Fruit fly (Drosophila melanogaster) whole organism, embryonic: ENCODE measurements around the gene c12.2.

ENCODE experiments used
- CG10959 ChIP-seq: fragments of 200-800 bp; sonication (Bioruptor generic); IDR thresholded peaks from 2 replicates; pipeline ENCODE4 v1.3.6; 2022; ENCODE audit warnings: missing biosample characterization, missing genetic modification characterization
- CG11247 ChIP-seq: fragments of 200-800 bp; sonication (Bioruptor generic); IDR thresholded peaks from 2 replicates; pipeline ENCODE4 v1.3.6; 2022; ENCODE audit warnings: missing biosample characterization, missing genetic modification characterization
- CG11696 ChIP-seq: fragments of 200-800 bp; sonication (Bioruptor generic); IDR thresholded peaks from 2 replicates; pipeline ENCODE4 v1.3.6; 2022; ENCODE audit warnings: missing biosample characterization, missing genetic modification characterization
- CG12219 ChIP-seq: fragments of 200-800 bp; sonication (Bioruptor generic); optimal IDR thresholded peaks from 3 replicates; lab custom pipeline; 2018; ENCODE audit warnings: missing biosample characterization, mild to moderate bottlenecking, missing genetic modification characterization
- CG12659 ChIP-seq: fragments of 200-800 bp; sonication (Bioruptor generic); optimal IDR thresholded peaks from 3 replicates; lab custom pipeline; 2017; ENCODE audit warnings: mild to moderate bottlenecking, missing biosample characterization, missing genetic modification reagents, missing genetic modification characterization
- CG12744 ChIP-seq: fragments of 200-800 bp; sonication (Bioruptor generic); optimal IDR thresholded peaks from 2 replicates; lab custom pipeline; 2016; ENCODE audit warnings: missing biosample characterization, missing genetic modification characterization
- CG13296 ChIP-seq: fragments of 200-800 bp; sonication (Bioruptor generic); optimal IDR thresholded peaks from 3 replicates; lab custom pipeline; 2018; ENCODE audit warnings: missing biosample characterization, mild to moderate bottlenecking, missing genetic modification characterization
- CG13775 ChIP-seq: fragments of 200-800 bp; sonication (Bioruptor generic); optimal IDR thresholded peaks from 3 replicates; lab custom pipeline; 2017; ENCODE audit warnings: missing biosample characterization, mild to moderate bottlenecking, missing genetic modification characterization
- CG1529 ChIP-seq: fragments of 200-800 bp; sonication (Bioruptor generic); optimal IDR thresholded peaks from 3 replicates; lab custom pipeline; 2018; ENCODE audit warnings: missing biosample characterization, missing genetic modification characterization
- CG17912 ChIP-seq: fragments of 200-800 bp; sonication (Bioruptor generic); optimal IDR thresholded peaks from 2 replicates; lab custom pipeline; 2018; ENCODE audit warnings: missing biosample characterization, mild to moderate bottlenecking, missing genetic modification characterization
- CG2712 ChIP-seq: fragments of 200-800 bp; optimal IDR thresholded peaks from 3 replicates; lab custom pipeline; 2019; ENCODE audit warnings: missing biosample characterization, mild to moderate bottlenecking, missing genetic modification characterization, moderate library complexity
- CG30020 ChIP-seq: fragments of 200-800 bp; optimal IDR thresholded peaks from 2 replicates; lab custom pipeline; 2019; ENCODE audit warnings: missing biosample characterization, mild to moderate bottlenecking, missing genetic modification characterization, moderate library complexity
- CG32532 ChIP-seq: fragments of 200-800 bp; sonication (Bioruptor generic); IDR thresholded peaks from 2 replicates; pipeline ENCODE4 v1.3.6; 2022; ENCODE audit warnings: missing biosample characterization, missing genetic modification characterization
- CG33213 ChIP-seq: fragments of 200-800 bp; sonication (Bioruptor generic); optimal IDR thresholded peaks from 3 replicates; lab custom pipeline; 2016; ENCODE audit warnings: missing biosample characterization, missing genetic modification characterization
- CG3995 ChIP-seq: fragments of 200-800 bp; sonication (Bioruptor generic); optimal IDR thresholded peaks from 3 replicates; lab custom pipeline; 2016; ENCODE audit warnings: missing biosample characterization, missing genetic modification characterization
- CG4328 ChIP-seq: fragments of 200-800 bp; sonication (Bioruptor generic); optimal IDR thresholded peaks from 3 replicates; lab custom pipeline; 2017; ENCODE audit warnings: missing biosample characterization, missing genetic modification reagents, missing genetic modification characterization
- CG4617 ChIP-seq: fragments of 200-800 bp; sonication (Bioruptor generic); optimal IDR thresholded peaks from 3 replicates; lab custom pipeline; 2016; ENCODE audit warnings: missing biosample characterization, missing genetic modification characterization, borderline replicate concordance
- CG4707 ChIP-seq: fragments of 200-800 bp; sonication (Bioruptor generic); optimal IDR thresholded peaks from 2 replicates; lab custom pipeline; 2018; ENCODE audit warnings: missing biosample characterization, mild to moderate bottlenecking, missing genetic modification characterization, moderate library complexity
- CG5180 ChIP-seq: fragments of 200-800 bp; sonication (Bioruptor generic); optimal IDR thresholded peaks from 3 replicates; lab custom pipeline; 2017; ENCODE audit warnings: missing biosample characterization, missing genetic modification characterization, mild to moderate bottlenecking, moderate library complexity, missing genetic modification reagents
- CG6765 ChIP-seq: fragments of 200-800 bp; sonication (Bioruptor generic); optimal IDR thresholded peaks from 3 replicates; lab custom pipeline; 2017; ENCODE audit warnings: missing biosample characterization, mild to moderate bottlenecking, missing genetic modification characterization
- CG7839 ChIP-seq: fragments of 200-800 bp; sonication (Bioruptor generic); optimal IDR thresholded peaks from 3 replicates; lab custom pipeline; 2018; ENCODE audit warnings: missing biosample characterization, mild to moderate bottlenecking, missing genetic modification characterization, moderate library complexity
- CG8765 ChIP-seq: fragments of 200-800 bp; sonication (Bioruptor generic); IDR thresholded peaks from 2 replicates; pipeline ENCODE4 v1.3.6; 2022; ENCODE audit warnings: missing biosample characterization, missing genetic modification characterization
- CG9437 ChIP-seq: fragments of 200-800 bp; sonication (Bioruptor generic); optimal IDR thresholded peaks from 2 replicates; lab custom pipeline; 2018; ENCODE audit warnings: missing biosample characterization, mild to moderate bottlenecking, missing genetic modification characterization
- Doc3 ChIP-seq: fragments of 200-800 bp; sonication (Bioruptor generic); IDR thresholded peaks from 3 replicates; pipeline ENCODE4 v1.3.6; 2022; ENCODE audit warnings: missing biosample characterization, missing genetic modification characterization; ENCODE audit not compliant: partially characterized antibody
- Ets65A ChIP-seq: fragments of 200-800 bp; sonication (Bioruptor generic); peaks from one replicate; lab custom pipeline; 2016; ENCODE audit warnings: missing biosample characterization, missing genetic modification characterization
- H2.0 ChIP-seq: fragments of 200-800 bp; sonication (Bioruptor generic); IDR thresholded peaks from 2 replicates; pipeline ENCODE4 v1.3.6; 2022; ENCODE audit warnings: missing biosample characterization, missing genetic modification characterization
- HLH3B ChIP-seq: fragments of 200-800 bp; sonication (Bioruptor generic); IDR thresholded peaks from 2 replicates; pipeline ENCODE4 v1.3.6; 2022; ENCODE audit warnings: missing biosample characterization, missing genetic modification characterization
- Hr51 ChIP-seq, 2 experiments: fragments of 200-800 bp; sonication (Bioruptor generic); optimal IDR thresholded peaks; 2 replicates in 1 of 2; 3 replicates in 1 of 2; lab custom pipeline; 2016 to 2018; ENCODE audit warnings: missing biosample characterization in 2 of 2, missing genetic modification characterization in 2 of 2, mild to moderate bottlenecking in 1 of 2, moderate library complexity in 1 of 2
- Oaz ChIP-seq: fragments of 200-800 bp; sonication (Bioruptor generic); IDR thresholded peaks from 2 replicates; pipeline ENCODE4 v1.3.6; 2022; ENCODE audit warnings: missing biosample characterization, missing genetic modification characterization
- Ravus ChIP-seq: fragments of 200-800 bp; sonication (Bioruptor generic); IDR thresholded peaks from 2 replicates; pipeline ENCODE4 v1.3.6; 2022; ENCODE audit warnings: missing biosample characterization, missing genetic modification characterization
- Spps ChIP-seq: fragments of 200-800 bp; sonication (Bioruptor generic); optimal IDR thresholded peaks from 2 replicates; lab custom pipeline; 2018; ENCODE audit warnings: missing biosample characterization, mild to moderate bottlenecking, missing genetic modification characterization
- ase ChIP-seq: fragments of 200-800 bp; sonication (Bioruptor generic); IDR thresholded peaks from 3 replicates; pipeline ENCODE4 v1.3.6; 2022; ENCODE audit warnings: missing biosample characterization, missing genetic modification characterization
- ash1 ChIP-seq: fragments of 200-800 bp; sonication (Bioruptor generic); optimal IDR thresholded peaks from 2 replicates; lab custom pipeline; 2018; ENCODE audit warnings: missing biosample characterization, mild to moderate bottlenecking, missing genetic modification characterization
- ato ChIP-seq: fragments of 200-800 bp; sonication (Bioruptor generic); IDR thresholded peaks from 2 replicates; pipeline ENCODE4 v1.3.6; 2022; ENCODE audit warnings: missing biosample characterization, missing genetic modification characterization; ENCODE audit not compliant: partially characterized antibody
- cas ChIP-seq: fragments of 200-800 bp; sonication (Bioruptor generic); IDR thresholded peaks from 2 replicates; pipeline ENCODE4 v1.3.6; 2022; ENCODE audit warnings: missing biosample characterization, missing genetic modification characterization
- cato ChIP-seq: fragments of 200-800 bp; sonication (Bioruptor generic); optimal IDR thresholded peaks from 2 replicates; lab custom pipeline; 2016; ENCODE audit warnings: missing biosample characterization, missing genetic modification characterization, borderline replicate concordance
- cwo ChIP-seq: fragments of 200-800 bp; sonication (Bioruptor generic); optimal IDR thresholded peaks from 3 replicates; lab custom pipeline; 2017; ENCODE audit warnings: missing biosample characterization, missing genetic modification characterization, mild to moderate bottlenecking, moderate library complexity, missing genetic modification reagents
- da ChIP-seq: fragments of 200-800 bp; sonication (Bioruptor generic); optimal IDR thresholded peaks from 2 replicates; lab custom pipeline; 2016; ENCODE audit warnings: missing biosample characterization, missing genetic modification characterization
- dm ChIP-seq: fragments of 200-800 bp; sonication (Bioruptor generic); optimal IDR thresholded peaks from 3 replicates; lab custom pipeline; 2016; ENCODE audit warnings: missing biosample characterization, missing genetic modification characterization
- dpn ChIP-seq, 2 experiments: fragments of 200-800 bp; sonication (Bioruptor generic); optimal IDR thresholded peaks; 3 replicates each; lab custom pipeline; 2016; ENCODE audit warnings: missing biosample characterization in 2 of 2, missing genetic modification characterization in 2 of 2
- ftz-f1 ChIP-seq: fragments of 200-800 bp; sonication (Bioruptor generic); optimal IDR thresholded peaks from 2 replicates; lab custom pipeline; 2016; ENCODE audit warnings: missing biosample characterization, missing genetic modification characterization
- gro ChIP-seq: fragments of 200-800 bp; sonication (Bioruptor generic); optimal IDR thresholded peaks from 2 replicates; lab custom pipeline; 2016; ENCODE audit warnings: missing biosample characterization, missing genetic modification characterization
- ham ChIP-seq: fragments of 200-800 bp; sonication (Bioruptor generic); IDR thresholded peaks from 2 replicates; pipeline ENCODE4 v1.3.6; 2022; ENCODE audit warnings: missing biosample characterization, missing genetic modification characterization
- klu ChIP-seq: fragments of 200-800 bp; sonication (Bioruptor generic); IDR thresholded peaks from 2 replicates; pipeline ENCODE4 v1.3.6; 2022; ENCODE audit warnings: missing biosample characterization, missing genetic modification characterization
- mld ChIP-seq: fragments of 200-800 bp; sonication (Bioruptor generic); IDR thresholded peaks from 3 replicates; pipeline ENCODE4 v1.3.6; 2022; ENCODE audit warnings: missing biosample characterization, missing genetic modification characterization; ENCODE audit not compliant: partially characterized antibody
- peb ChIP-seq: fragments of 200-800 bp; sonication (Bioruptor generic); IDR thresholded peaks from 2 replicates; pipeline ENCODE4 v1.3.6; 2022; ENCODE audit warnings: missing biosample characterization, missing genetic modification characterization
- sob ChIP-seq: fragments of 200-800 bp; sonication (Bioruptor generic); IDR thresholded peaks from 2 replicates; pipeline ENCODE4 v1.3.6; 2022; ENCODE audit warnings: missing biosample characterization, missing genetic modification characterization
- stc ChIP-seq: fragments of 200-800 bp; sonication (Bioruptor generic); IDR thresholded peaks from 2 replicates; pipeline ENCODE4 v1.3.6; 2022; ENCODE audit warnings: missing biosample characterization, missing genetic modification characterization
- vfl ChIP-seq: fragments of 200-800 bp; sonication (Bioruptor generic); optimal IDR thresholded peaks from 2 replicates; lab custom pipeline; 2016; ENCODE audit warnings: missing biosample characterization, missing genetic modification characterization
- zen2 ChIP-seq: fragments of 200-800 bp; sonication (Bioruptor generic); IDR thresholded peaks from 3 replicates; pipeline ENCODE4 v1.3.6; 2022; ENCODE audit warnings: missing biosample characterization, missing genetic modification characterization; ENCODE audit not compliant: partially characterized antibody

Gene c12.2

DNA sequence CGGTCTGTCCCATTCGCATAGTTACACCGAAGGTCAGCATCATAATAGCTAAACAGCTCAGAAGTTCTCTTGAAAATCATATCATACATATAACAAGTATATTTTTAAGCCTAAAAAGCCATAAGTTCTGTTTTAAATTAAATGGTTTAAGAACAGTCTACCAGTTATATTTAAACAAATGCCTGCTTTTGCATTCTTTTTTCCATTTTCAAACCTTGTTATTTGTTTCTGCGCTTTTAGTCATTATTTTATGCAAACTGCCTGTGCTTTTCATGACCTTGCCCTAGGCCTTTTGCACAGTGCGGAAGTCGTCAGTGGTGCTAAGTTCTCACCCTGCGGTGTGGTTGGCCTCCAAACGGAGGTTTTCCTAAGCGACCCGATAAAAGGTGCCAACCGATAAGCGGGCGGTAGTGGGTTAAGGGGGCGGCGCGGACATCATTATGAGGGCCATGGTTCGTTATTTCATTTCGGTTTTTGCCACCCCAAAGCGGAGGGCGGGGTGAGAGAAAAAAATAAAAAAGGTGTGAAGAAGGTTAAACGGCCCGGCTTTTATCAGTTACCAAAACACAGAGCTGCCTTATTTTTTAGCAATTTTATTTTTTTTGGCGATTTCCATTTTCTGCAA, 25.4 kb downstream of the c12.2 start (continued):
- TF ChIP-seq ftz-f1 (GFP tag; lab: Kevin White, UChicago) (peak; percentile 88), ham (no peak), stc (GFP tag; lab: Robert Waterston, UW) (no peak), ase (GFP tag; lab: Robert Waterston, UW) (no peak), cwo (GFP tag; lab: Kevin White, UChicago) (peak; percentile 74), peb (GFP tag; lab: Robert Waterston, UW) (no peak), dpn (GFP tag; optimal IDR thresholded peaks at IDR 0.05; lab: Kevin White, UChicago) (peak; percentile 34 to 52), CG9437 (GFP tag; lab: Kevin White, UChicago) (peak; percentile 35), sob (GFP tag; lab: Robert Waterston, UW) (no peak), da (no peak), CG10959 (GFP tag; lab: Robert Waterston, UW) (no peak), CG12744 (no peak), CG6765 (no peak), CG8765 (no peak), CG13296 (GFP tag; lab: Kevin White, UChicago) (peak; percentile 59), CG11696 (GFP tag; lab: Robert Waterston, UW) (peak; percentile 69; the same call in 1 of the 2 replicates), CG4328 (GFP tag; lab: Kevin White, UChicago) (peak; percentile 52), Oaz (GFP tag; lab: Robert Waterston, UW) (no peak), mld (GFP tag; lab: Robert Waterston, UW) (no peak), CG30020 (tag; lab: Kevin White, UChicago) (no peak), CG33213 (no peak), CG2712 (tag; lab: Kevin White, UChicago) (peak; percentile 35), H2.0 (GFP tag; lab: Robert Waterston, UW) (no peak), CG5180 (GFP tag; lab: Kevin White, UChicago) (peak; percentile 2), CG4617 (GFP tag; lab: Kevin White, UChicago) (no peak), Hr51 (GFP tag; optimal IDR thresholded peaks at IDR 0.05; lab: Kevin White, UChicago) (peak; percentile 16 to 69), Ravus (GFP tag; lab: Robert Waterston, UW) (no peak), cas (GFP tag; lab: Robert Waterston, UW) (no peak), CG12659 (GFP tag; lab: Kevin White, UChicago) (peak; percentile 69), CG4707 (GFP tag; lab: Kevin White, UChicago) (no peak), zen2 (GFP tag; lab: Robert Waterston, UW) (no peak), Spps (no peak), Doc3 (GFP tag; lab: Robert Waterston, UW) (no peak), CG3995 (GFP tag; lab: Kevin White, UChicago) (peak; percentile 14), CG11247 (GFP tag; lab: Robert Waterston, UW) (peak; percentile 20; the same call in 1 of the 2 replicates), HLH3B (GFP tag; lab: Robert Waterston, UW) (0 out of 2 replicates have a peak, but pooled peaks have one; percentile 25), dm (no peak), CG1529 (GFP tag; lab: Kevin White, UChicago) (peak; percentile 0), CG17912 (GFP tag; lab: Kevin White, UChicago) (no peak), Ets65A (GFP tag; lab: Kevin White, UChicago) (peak; percentile 96), klu (GFP tag; lab: Robert Waterston, UW) (no peak), CG12219 (peak; percentile 34), ato (GFP tag; lab: Robert Waterston, UW) (no peak), CG32532 (GFP tag; lab: Robert Waterston, UW) (peak; percentile 57; the same call in 1 of the 2 replicates), cato (no peak), ash1 (no peak), vfl (GFP tag; lab: Kevin White, UChicago) (no peak), gro (GFP tag; lab: Kevin White, UChicago) (peak; percentile 44), CG7839 (tag; lab: Kevin White, UChicago) (peak; percentile 79), CG13775 (peak; percentile 65)
